Worm (Caenorhabditis elegans): ENCODE data around the gene decr-1.1.

DNA sequence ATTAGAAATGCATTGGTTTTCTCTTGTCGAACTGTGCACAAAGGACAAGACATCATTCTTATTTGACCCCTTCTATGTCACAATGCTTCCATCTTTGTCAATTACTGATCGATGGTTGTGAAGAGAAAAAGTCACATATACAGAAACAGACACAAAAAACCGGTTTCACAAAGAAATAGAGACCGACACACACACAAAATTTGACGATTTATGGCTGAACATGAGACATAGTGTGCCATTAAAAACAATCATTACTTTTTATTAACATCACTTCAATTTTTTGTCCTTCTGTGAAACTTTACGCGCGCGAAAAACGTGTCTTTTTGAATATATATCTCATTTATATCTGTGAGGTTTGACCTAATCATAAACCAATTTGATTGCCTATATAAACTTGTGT lies 8.4 kb downstream of the decr-1.1 start:
- no peak for TF ChIP-seq ceh-24 (tag; optimal IDR thresholded peaks at IDR 0.05)
- TF ChIP-seq mec-3 (tag; optimal IDR thresholded peaks at IDR 0.05; ENCODE audit: borderline replicate concordance): no peak
- TF ChIP-seq ceh-9 (tag; optimal IDR thresholded peaks at IDR 0.05): no peak
- no peak for TF ChIP-seq hlh-30 (tag; optimal IDR thresholded peaks at IDR 0.05; ENCODE audit: insufficient read depth)
- no peak for TF ChIP-seq nhr-11 (tag; optimal IDR thresholded peaks at IDR 0.05)
